Worm (Caenorhabditis elegans): ENCODE data around the gene ceh-99.

The ceh-99 gene

DNA sequence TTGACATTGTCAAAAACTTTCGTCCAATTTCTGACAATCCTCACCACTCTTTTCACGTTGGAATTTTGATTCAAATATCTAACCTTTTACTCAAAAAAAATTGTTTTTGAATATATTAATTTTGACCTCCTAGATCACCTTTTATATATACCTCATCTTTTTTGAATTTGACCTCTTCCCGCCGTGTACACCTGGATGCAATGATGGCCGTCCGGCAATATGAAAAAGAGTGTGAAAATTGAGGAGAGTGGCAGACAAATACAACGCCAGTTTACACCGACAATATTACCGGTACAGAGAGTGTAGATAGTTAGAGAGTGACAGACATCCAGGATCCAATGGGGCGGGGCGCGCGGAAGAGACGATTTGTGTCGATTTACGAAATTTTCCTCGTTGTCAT is at the start of gene ceh-99:
Gene ceh-99 (plus strand): TSS at position 366 of the 400 bp plus-strand sequence.
- TF ChIP-seq nhr-28 (tag; optimal IDR thresholded peaks at IDR 0.05) (no peak), bed-3 (GFP tag; optimal IDR thresholded peaks at IDR 0.05) (no peak), tbx-8 (GFP tag; optimal IDR thresholded peaks at IDR 0.05) (no peak), unc-62 (GFP tag; optimal IDR thresholded peaks at IDR 0.05) (no peak), pha-4 (tag; optimal IDR thresholded peaks at IDR 0.05) (no peak), ceh-43 (GFP tag; optimal IDR thresholded peaks at IDR 0.05) (no peak), nhr-76 (tag; optimal IDR thresholded peaks at IDR 0.05) (no peak), drap-1 (GFP tag; optimal IDR thresholded peaks at IDR 0.05) (no peak), hlh-1 (tag; optimal IDR thresholded peaks at IDR 0.05) (no peak), unc-120 (tag; optimal IDR thresholded peaks at IDR 0.05; ENCODE audit: poor library complexity, severe bottlenecking) (no peak)

DNA sequence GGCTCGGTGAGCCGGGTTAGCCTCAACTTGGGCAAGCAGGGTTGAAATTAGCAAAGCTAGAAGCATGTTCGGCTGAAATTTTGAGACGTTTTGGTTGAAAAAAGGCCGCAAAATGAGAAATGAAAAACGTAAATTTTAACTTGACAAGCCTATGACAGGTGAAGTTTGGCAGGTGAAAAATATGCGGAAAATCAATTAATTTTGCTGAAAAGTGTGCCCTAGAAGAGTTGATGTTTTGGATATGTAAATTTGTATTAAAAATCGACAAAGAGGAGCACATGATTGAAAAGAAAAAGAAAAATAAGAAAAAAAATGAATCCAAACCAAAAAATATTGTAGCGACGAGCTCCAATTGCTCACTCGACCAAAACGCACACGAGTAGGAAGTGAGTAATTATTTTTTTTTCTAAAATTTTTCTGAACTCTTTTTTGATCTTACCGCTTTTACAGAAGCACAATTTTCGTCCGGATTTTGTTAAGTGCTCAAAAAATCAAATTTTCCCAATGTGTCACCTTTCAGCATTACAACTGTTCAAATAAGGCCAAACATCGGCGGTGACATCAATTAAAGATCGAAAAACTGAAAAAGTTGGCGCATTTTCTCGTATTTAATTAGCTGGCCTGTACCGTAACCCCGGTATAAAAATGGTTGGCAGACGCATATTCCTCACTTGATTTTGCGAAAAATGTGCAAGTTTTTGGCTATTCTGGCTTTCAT is 48.5 kb upstream of the ceh-99 start, which contains the start of the genes F15A4.5 and phat-8:
Gene F15A4.5 (minus strand): TSS at position 101 of the 718 bp plus-strand sequence.
Gene phat-8 (plus strand): TSS at position 668 of the 718 bp plus-strand sequence.
- no peak for TF ChIP-seq nhr-12 (tag; optimal IDR thresholded peaks at IDR 0.05)
- no peak for TF ChIP-seq ces-1 (GFP tag; optimal IDR thresholded peaks at IDR 0.05)
- TF ChIP-seq nhr-76 (tag; optimal IDR thresholded peaks at IDR 0.05): no peak
- no peak for TF ChIP-seq pha-4 (tag; optimal IDR thresholded peaks at IDR 0.05)
- TF ChIP-seq ceh-43 (GFP tag; optimal IDR thresholded peaks at IDR 0.05): no peak
- no peak for TF ChIP-seq cnd-1 (tag; optimal IDR thresholded peaks at IDR 0.05)
- TF ChIP-seq tbx-8 (GFP tag; optimal IDR thresholded peaks at IDR 0.05): no peak
- TF ChIP-seq hlh-1 (tag; optimal IDR thresholded peaks at IDR 0.05): no peak
- no peak for TF ChIP-seq blmp-1 (tag; optimal IDR thresholded peaks at IDR 0.05)
- no peak for TF ChIP-seq lin-13 (tag; optimal IDR thresholded peaks at IDR 0.05)
- TF ChIP-seq lsy-2 (tag; optimal IDR thresholded peaks at IDR 0.05): no peak
- no peak for TF ChIP-seq nhr-28 (tag; optimal IDR thresholded peaks at IDR 0.05)
- no peak for TF ChIP-seq mab-5 (tag; optimal IDR thresholded peaks at IDR 0.05)
- no peak for TF ChIP-seq ham-2 (GFP tag; optimal IDR thresholded peaks at IDR 0.05)
- no peak for TF ChIP-seq drap-1 (GFP tag; optimal IDR thresholded peaks at IDR 0.05)

DNA sequence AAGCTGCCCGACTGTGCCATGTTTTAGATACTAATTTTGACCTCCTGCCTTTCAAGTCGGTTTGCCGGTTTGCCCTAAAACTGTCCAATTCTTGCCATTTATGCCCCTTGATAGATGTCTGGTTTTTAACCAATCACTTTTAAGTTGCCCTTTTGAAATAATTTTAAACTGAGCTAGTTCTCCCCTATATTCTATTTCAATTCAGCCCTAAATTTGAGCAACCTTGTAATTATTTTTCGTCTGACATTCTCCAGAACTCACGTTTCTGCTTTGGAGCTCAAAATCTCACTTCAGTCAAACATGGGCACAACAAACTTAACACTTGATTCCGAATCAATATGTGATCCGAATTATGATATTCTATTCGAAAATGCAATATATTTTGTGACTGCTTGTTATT is 46.4 kb upstream of the ceh-99 start, which contains the start of gene srg-17:
Gene srg-17 (plus strand): TSS at position 301 of the 400 bp plus-strand sequence.
- TF ChIP-seq sem-2 (GFP tag; optimal IDR thresholded peaks at IDR 0.05) (no peak), drap-1 (GFP tag; optimal IDR thresholded peaks at IDR 0.05) (no peak), tbx-8 (GFP tag; optimal IDR thresholded peaks at IDR 0.05) (no peak), nhr-28 (tag; optimal IDR thresholded peaks at IDR 0.05) (no peak), lin-13 (tag; optimal IDR thresholded peaks at IDR 0.05) (no peak), ces-1 (GFP tag; optimal IDR thresholded peaks at IDR 0.05) (no peak), hlh-1 (tag; optimal IDR thresholded peaks at IDR 0.05) (no peak), unc-120 (tag; optimal IDR thresholded peaks at IDR 0.05; ENCODE audit: poor library complexity, severe bottlenecking) (no peak), cnd-1 (tag; optimal IDR thresholded peaks at IDR 0.05) (no peak), nhr-2 (tag; optimal IDR thresholded peaks at IDR 0.05) (no peak), mep-1 (tag; optimal IDR thresholded peaks at IDR 0.05) (no peak), ztf-11 (tag; optimal IDR thresholded peaks at IDR 0.05) (no peak), bed-3 (GFP tag; optimal IDR thresholded peaks at IDR 0.05) (no peak), ceh-43 (GFP tag; optimal IDR thresholded peaks at IDR 0.05) (no peak), nhr-237 (tag; optimal IDR thresholded peaks at IDR 0.05) (no peak), lsy-2 (tag; optimal IDR thresholded peaks at IDR 0.05) (no peak)

DNA sequence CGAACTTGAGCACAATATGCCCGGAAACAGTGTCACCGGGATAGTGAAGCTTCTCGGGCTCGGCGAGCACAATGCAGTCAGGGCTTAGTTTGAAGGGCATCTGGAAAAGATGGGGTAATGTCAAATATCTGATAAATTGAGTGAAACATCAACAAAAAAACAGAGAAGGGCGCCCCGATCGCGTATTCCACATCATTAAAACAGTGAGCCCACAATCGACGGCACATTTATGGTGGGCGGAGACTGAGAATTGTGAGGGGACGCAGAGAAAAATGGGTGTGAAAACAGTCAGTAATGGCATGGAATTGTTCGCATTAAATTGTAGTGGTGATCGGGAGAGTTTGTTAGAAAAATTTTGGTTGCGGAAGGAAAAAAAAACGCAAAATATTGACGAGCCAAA is 39.0 kb upstream of the ceh-99 start, which contains the start of gene arrd-9:
Gene arrd-9 (minus strand): TSS at position 101 of the 400 bp plus-strand sequence.
- no peak for TF ChIP-seq nhr-12 (tag; optimal IDR thresholded peaks at IDR 0.05)
- no peak for TF ChIP-seq bed-3 (GFP tag; optimal IDR thresholded peaks at IDR 0.05)
- no peak for TF ChIP-seq ceh-39 (tag; optimal IDR thresholded peaks at IDR 0.05)
- TF ChIP-seq unc-120 (tag; optimal IDR thresholded peaks at IDR 0.05; ENCODE audit: poor library complexity, severe bottlenecking): no peak
- TF ChIP-seq pha-4 (tag; optimal IDR thresholded peaks at IDR 0.05): no peak
- TF ChIP-seq ceh-83 (GFP tag; optimal IDR thresholded peaks at IDR 0.05): no peak
- TF ChIP-seq snpc-4 (tag; optimal IDR thresholded peaks at IDR 0.05): no peak
- no peak for TF ChIP-seq drap-1 (GFP tag; optimal IDR thresholded peaks at IDR 0.05)
- TF ChIP-seq ceh-43 (GFP tag; optimal IDR thresholded peaks at IDR 0.05): no peak
- TF ChIP-seq sem-2 (GFP tag; optimal IDR thresholded peaks at IDR 0.05): no peak
- no peak for TF ChIP-seq nhr-2 (tag; optimal IDR thresholded peaks at IDR 0.05)
- no peak for TF ChIP-seq sptf-1 (tag; optimal IDR thresholded peaks at IDR 0.05)
- no peak for TF ChIP-seq M03D4.4 (tag; optimal IDR thresholded peaks at IDR 0.05)
- TF ChIP-seq ztf-11 (tag; optimal IDR thresholded peaks at IDR 0.05): no peak
- no peak for TF ChIP-seq mab-5 (tag; optimal IDR thresholded peaks at IDR 0.05)
- TF ChIP-seq tbx-8 (GFP tag; optimal IDR thresholded peaks at IDR 0.05): no peak

DNA sequence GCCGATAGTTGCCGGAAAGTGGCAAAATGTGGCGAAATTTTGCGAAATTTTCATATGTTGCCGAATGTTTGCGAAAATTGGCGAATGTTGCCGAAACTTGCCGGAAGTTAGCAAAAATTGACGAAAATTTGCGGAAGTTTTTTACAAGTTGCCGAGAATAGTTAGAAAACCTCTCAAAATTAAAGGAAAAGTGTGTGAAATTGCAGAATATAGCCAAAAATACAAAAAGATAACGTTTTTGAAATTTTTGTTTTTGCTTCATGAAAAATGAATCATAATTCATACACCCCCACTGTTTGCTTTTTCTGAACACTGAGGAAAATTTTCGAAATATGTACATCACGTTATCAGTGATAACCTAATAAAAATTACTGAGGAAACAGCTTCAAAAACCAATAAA is 38.1 kb upstream of the ceh-99 start:
- TF ChIP-seq zip-8 (tag; optimal IDR thresholded peaks at IDR 0.05) (no peak), elt-3 (tag; optimal IDR thresholded peaks at IDR 0.05) (no peak), nhr-2 (tag; optimal IDR thresholded peaks at IDR 0.05) (no peak), nhr-12 (tag; optimal IDR thresholded peaks at IDR 0.05) (no peak), pha-4 (tag; optimal IDR thresholded peaks at IDR 0.05) (no peak), cnd-1 (tag; optimal IDR thresholded peaks at IDR 0.05) (no peak), nhr-76 (tag; optimal IDR thresholded peaks at IDR 0.05) (no peak), nhr-237 (tag; optimal IDR thresholded peaks at IDR 0.05) (no peak), elt-1 (tag; optimal IDR thresholded peaks at IDR 0.05; ENCODE audit: borderline replicate concordance, insufficient read depth) (no peak)
